Worm (Caenorhabditis elegans) whole organism, L2 larva: Measurements from ENCODE around the gene ppm-1.G.

Source experiments
- C34F6.9 ChIP-seq: fragments of 150-350 bp; optimal IDR thresholded peaks from 2 replicates; lab custom pipeline; 2014; ENCODE audit warnings: missing biosample characterization, missing genetic modification characterization
- F13H6.1 ChIP-seq: sonication (generic microtip); optimal IDR thresholded peaks from 2 replicates; lab custom pipeline; 2016; ENCODE audit warnings: missing genetic modification characterization, missing compliant biosample characterization
- R02D3.7 ChIP-seq: fragments of 150-350 bp; optimal IDR thresholded peaks from 2 replicates; lab custom pipeline; 2014; ENCODE audit warnings: missing biosample characterization, missing genetic modification characterization
- Y55F3AM.14 ChIP-seq: fragments of 200-800 bp; sonication (Bioruptor generic); optimal IDR thresholded peaks from 2 replicates; lab custom pipeline; 2018; ENCODE audit warnings: mild to moderate bottlenecking, missing genetic modification characterization, missing compliant biosample characterization
- alr-1 ChIP-seq: fragments of 150-350 bp; optimal IDR thresholded peaks from 2 replicates; lab custom pipeline; 2014; ENCODE audit warnings: missing biosample characterization, missing genetic modification characterization
- aly-2 ChIP-seq: fragments of 150-350 bp; optimal IDR thresholded peaks from 2 replicates; lab custom pipeline; 2014; ENCODE audit warnings: missing biosample characterization, missing genetic modification characterization
- ceh-16 ChIP-seq: fragments of 150-350 bp; optimal IDR thresholded peaks from 2 replicates; lab custom pipeline; 2014; ENCODE audit warnings: missing biosample characterization, missing genetic modification characterization
- ceh-82 ChIP-seq: fragments of 150-350 bp; optimal IDR thresholded peaks from 2 replicates; lab custom pipeline; 2014; ENCODE audit warnings: missing biosample characterization, missing genetic modification characterization
- crh-2 ChIP-seq: sonication (generic microtip); optimal IDR thresholded peaks from 2 replicates; lab custom pipeline; 2017; ENCODE audit warnings: missing biosample characterization, missing genetic modification characterization
- dmd-4 ChIP-seq: sonication (generic microtip); optimal IDR thresholded peaks from 2 replicates; lab custom pipeline; 2017; ENCODE audit warnings: missing biosample characterization, missing genetic modification characterization
- egl-27 ChIP-seq: sonication (generic microtip); optimal IDR thresholded peaks from 3 replicates; lab custom pipeline; 2017; ENCODE audit warnings: missing biosample characterization, missing genetic modification reagents, missing genetic modification characterization
- elt-1 ChIP-seq: fragments of 150-350 bp; optimal IDR thresholded peaks from 2 replicates; lab custom pipeline; 2014; ENCODE audit warnings: missing biosample characterization, missing genetic modification characterization
- elt-3 ChIP-seq: sonication (generic microtip); optimal IDR thresholded peaks from 2 replicates; lab custom pipeline; 2017; ENCODE audit warnings: missing biosample characterization, missing genetic modification characterization
- fos-1 ChIP-seq: fragments of 150-350 bp; optimal IDR thresholded peaks from 2 replicates; lab custom pipeline; 2014; ENCODE audit warnings: missing biosample characterization, missing genetic modification characterization
- gmeb-1 ChIP-seq: fragments of 150-350 bp; optimal IDR thresholded peaks from 2 replicates; lab custom pipeline; 2014; ENCODE audit warnings: missing biosample characterization, missing genetic modification characterization
- lin-11 ChIP-seq: fragments of 150-350 bp; sonication (generic microtip); optimal IDR thresholded peaks from 2 replicates; lab custom pipeline; 2014; ENCODE audit warnings: missing biosample characterization, missing genetic modification characterization, inconsistent platforms, mixed read lengths
- lin-13 ChIP-seq: fragments of 150-350 bp; optimal IDR thresholded peaks from 2 replicates; lab custom pipeline; 2014; ENCODE audit warnings: missing biosample characterization, missing genetic modification reagents, missing genetic modification characterization
- lsy-2 ChIP-seq, 2 experiments: fragments of 150-350 bp in 1 of 2; sonication (generic microtip) in 1 of 2; optimal IDR thresholded peaks; 2 replicates each; lab custom pipeline; 2014 to 2017; ENCODE audit warnings: missing biosample characterization in 2 of 2, missing genetic modification characterization in 2 of 2
- mab-5 ChIP-seq: fragments of 150-350 bp; optimal IDR thresholded peaks from 2 replicates; lab custom pipeline; 2014; ENCODE audit warnings: missing biosample characterization, missing genetic modification characterization
- mbf-1 ChIP-seq: sonication (generic microtip); optimal IDR thresholded peaks from 2 replicates; lab custom pipeline; 2017; ENCODE audit warnings: missing biosample characterization, missing genetic modification characterization
- mdl-1 ChIP-seq, 2 experiments: fragments of 150-350 bp in 1 of 2; sonication (generic microtip) in 1 of 2; optimal IDR thresholded peaks; 2 replicates each; lab custom pipeline; 2017; ENCODE audit warnings: missing biosample characterization in 2 of 2, missing genetic modification characterization in 2 of 2
- nhr-10 ChIP-seq: sonication (generic microtip); optimal IDR thresholded peaks from 2 replicates; lab custom pipeline; 2017; ENCODE audit warnings: missing biosample characterization, missing genetic modification characterization
- nhr-11 ChIP-seq: fragments of 150-350 bp; optimal IDR thresholded peaks from 2 replicates; lab custom pipeline; 2014; ENCODE audit warnings: missing biosample characterization, missing genetic modification characterization
- nhr-12 ChIP-seq: fragments of 150-350 bp; optimal IDR thresholded peaks from 2 replicates; lab custom pipeline; 2014; ENCODE audit warnings: missing biosample characterization, missing genetic modification characterization
- nhr-129 ChIP-seq: fragments of 150-350 bp; optimal IDR thresholded peaks from 2 replicates; lab custom pipeline; 2014; ENCODE audit warnings: missing biosample characterization, missing genetic modification characterization
- nhr-21 ChIP-seq: fragments of 150-350 bp; optimal IDR thresholded peaks from 2 replicates; lab custom pipeline; 2014; ENCODE audit warnings: missing biosample characterization, missing genetic modification characterization
- nhr-23 ChIP-seq: fragments of 150-350 bp; optimal IDR thresholded peaks from 2 replicates; lab custom pipeline; 2014; ENCODE audit warnings: missing biosample characterization, missing genetic modification reagents, missing genetic modification characterization
- nhr-237 ChIP-seq: fragments of 150-350 bp; optimal IDR thresholded peaks from 2 replicates; lab custom pipeline; 2014; ENCODE audit warnings: missing biosample characterization, missing genetic modification characterization
- nhr-25 ChIP-seq: fragments of 150-350 bp; sonication (generic microtip); optimal IDR thresholded peaks from 3 replicates; lab custom pipeline; 2014; ENCODE audit warnings: missing biosample characterization, missing genetic modification characterization
- nhr-6 ChIP-seq: fragments of 150-350 bp; optimal IDR thresholded peaks from 2 replicates; lab custom pipeline; 2014; ENCODE audit warnings: missing biosample characterization, missing genetic modification characterization
- sem-4 ChIP-seq: fragments of 150-350 bp; optimal IDR thresholded peaks from 2 replicates; lab custom pipeline; 2014; ENCODE audit warnings: missing biosample characterization, missing genetic modification reagents, missing genetic modification characterization
- skn-1 ChIP-seq: sonication (generic microtip); optimal IDR thresholded peaks from 2 replicates; lab custom pipeline; 2017; ENCODE audit warnings: missing biosample characterization, missing genetic modification characterization
- sma-3 ChIP-seq: sonication (generic microtip); optimal IDR thresholded peaks from 2 replicates; lab custom pipeline; 2016; ENCODE audit warnings: missing genetic modification reagents, missing genetic modification characterization, missing compliant biosample characterization
- sma-9 ChIP-seq, 2 experiments: fragments of 150-350 bp in 1 of 2; sonication (generic microtip) in 1 of 2; optimal IDR thresholded peaks; 2 replicates each; lab custom pipeline; 2014 to 2016; ENCODE audit warnings: missing genetic modification characterization in 2 of 2, mild to moderate bottlenecking in 1 of 2, missing biosample characterization in 1 of 2, missing compliant biosample characterization in 1 of 2, missing genetic modification reagents in 1 of 2, moderate library complexity in 1 of 2
- snpc-4 ChIP-seq: fragments of 150-350 bp; optimal IDR thresholded peaks from 2 replicates; lab custom pipeline; 2014; ENCODE audit warnings: missing biosample characterization, missing genetic modification characterization
- unc-55 ChIP-seq: fragments of 150-350 bp; sonication (generic microtip); optimal IDR thresholded peaks from 3 replicates; lab custom pipeline; 2014; ENCODE audit warnings: missing biosample characterization, missing genetic modification reagents, missing genetic modification characterization
- zag-1 ChIP-seq: fragments of 150-350 bp; optimal IDR thresholded peaks from 2 replicates; lab custom pipeline; 2014; ENCODE audit warnings: missing biosample characterization, missing genetic modification characterization
- ztf-1 ChIP-seq: fragments of 200-800 bp; sonication (Bioruptor generic); conservative IDR thresholded peaks from 2 replicates; pipeline ENCODE4 v1.3.6; 2022; ENCODE audit warnings: missing genetic modification characterization, missing compliant biosample characterization
- ztf-11 ChIP-seq: sonication (generic microtip); optimal IDR thresholded peaks from 2 replicates; lab custom pipeline; 2017; ENCODE audit warnings: missing biosample characterization, missing genetic modification characterization
- ztf-4 ChIP-seq: fragments of 150-350 bp; optimal IDR thresholded peaks from 2 replicates; lab custom pipeline; 2014; ENCODE audit warnings: missing biosample characterization, missing genetic modification characterization

ppm-1.G gene

ce11 chrIII:778771-779170 lies 4.7 kb upstream of the ppm-1.G start, which contains the start of gene alh-11:
Gene alh-11 (minus strand): TSS chrIII:778871.
- TF ChIP-seq ztf-4 (tag; lab: Kevin White, UChicago), result no peak
- no peak for TF ChIP-seq nhr-6 (tag; lab: Kevin White, UChicago)
- TF ChIP-seq aly-2 (tag; lab: Kevin White, UChicago), result no peak
- no peak for TF ChIP-seq elt-3 (tag; lab: Kevin White, UChicago)
- TF ChIP-seq ceh-16 (tag; lab: Kevin White, UChicago), result no peak
- TF ChIP-seq nhr-21 (tag; lab: Kevin White, UChicago), result no peak
- TF ChIP-seq R02D3.7 (tag; lab: Kevin White, UChicago), result no peak
- TF ChIP-seq, all 48 proteins: peak for 0

- no peak for TF ChIP-seq lsy-2 (tag; optimal IDR thresholded peaks at IDR 0.05; lab: Kevin White, UChicago)
- TF ChIP-seq elt-3 (tag; lab: Kevin White, UChicago), result no peak
- no peak for TF ChIP-seq ztf-11 (tag; lab: Kevin White, UChicago)
- TF ChIP-seq crh-2, result no peak
- TF ChIP-seq sma-3, result no peak
- no peak for TF ChIP-seq elt-1
These were observed 1.0 kb upstream of the ppm-1.G start for ce11 chrIII:782503-782902.

ce11 chrIII:789604-790003 lies 6.1 kb downstream of the ppm-1.G start:
- TF ChIP-seq mbf-1 (tag; lab: Kevin White, UChicago), result no peak
- no peak for TF ChIP-seq ztf-4 (tag; lab: Kevin White, UChicago)
- peak; percentile 5 for TF ChIP-seq nhr-21 (tag; lab: Kevin White, UChicago)
- no peak for TF ChIP-seq aly-2 (tag; lab: Kevin White, UChicago)
- no peak for TF ChIP-seq alr-1 (tag; lab: Kevin White, UChicago)
- TF ChIP-seq sem-4 (tag; lab: Kevin White, UChicago), result no peak
- no peak for TF ChIP-seq nhr-25
- peak in 1 of 2 experiments; percentile 39 for TF ChIP-seq lsy-2 (tag; optimal IDR thresholded peaks at IDR 0.05; lab: Kevin White, UChicago)
- TF ChIP-seq unc-55, result no peak

ce11 chrIII:790591-790990 lies 7.1 kb downstream of the ppm-1.G start:
- TF ChIP-seq egl-27 (tag; lab: Kevin White, UChicago) (no peak), nhr-25 (no peak), nhr-6 (tag; lab: Kevin White, UChicago) (no peak), nhr-237 (tag; lab: Kevin White, UChicago) (no peak), ceh-82 (tag; lab: Kevin White, UChicago) (no peak), sma-3 (no peak), zag-1 (no peak), ztf-11 (tag; lab: Kevin White, UChicago) (no peak), unc-55 (no peak), nhr-10 (tag; lab: Kevin White, UChicago) (no peak), alr-1 (tag; lab: Kevin White, UChicago) (no peak), nhr-11 (tag; lab: Kevin White, UChicago) (no peak), ceh-16 (tag; lab: Kevin White, UChicago) (no peak), Y55F3AM.14 (GFP tag; lab: Kevin White, UChicago) (no peak), lsy-2 (tag; optimal IDR thresholded peaks at IDR 0.05; lab: Kevin White, UChicago) (no peak), mab-5 (tag; lab: Kevin White, UChicago) (no peak), R02D3.7 (tag; lab: Kevin White, UChicago) (no peak), skn-1 (tag; lab: Kevin White, UChicago) (no peak), lin-11 (no peak), sma-9 (GFP tag; optimal IDR thresholded peaks at IDR 0.05; lab: Kevin White, UChicago) (no peak), sma-9 (tag; optimal IDR thresholded peaks at IDR 0.05; lab: Kevin White, UChicago) (no peak)

ce11 chrIII:793595-793994 lies 10.1 kb downstream of the ppm-1.G start, which contains the start of gene snt-2:
Gene snt-2 (minus strand): TSS chrIII:793733.
- TF ChIP-seq sma-9 (GFP tag; optimal IDR thresholded peaks at IDR 0.05; lab: Kevin White, UChicago) (peak; percentile 40), sma-9 (tag; optimal IDR thresholded peaks at IDR 0.05; lab: Kevin White, UChicago) (no peak), ztf-1 (no peak), nhr-21 (tag; lab: Kevin White, UChicago) (peak; percentile 56), fos-1 (tag; lab: Kevin White, UChicago) (peak; percentile 48), lsy-2 (tag; optimal IDR thresholded peaks at IDR 0.05; lab: Kevin White, UChicago) (peak; percentile 97 to 99), mbf-1 (tag; lab: Kevin White, UChicago) (no peak), egl-27 (tag; lab: Kevin White, UChicago) (no peak), C34F6.9 (tag; lab: Kevin White, UChicago) (peak; percentile 72), sma-3 (peak; percentile 61), crh-2 (peak; percentile 81), mab-5 (tag; lab: Kevin White, UChicago) (peak; percentile 4), aly-2 (tag; lab: Kevin White, UChicago) (no peak), dmd-4 (no peak), mdl-1 (tag; optimal IDR thresholded peaks at IDR 0.05; lab: Kevin White, UChicago) (peak in 1 of 2 experiments; percentile 39), lin-11 (peak; percentile 72), Y55F3AM.14 (GFP tag; lab: Kevin White, UChicago) (peak; percentile 36), nhr-12 (tag; lab: Kevin White, UChicago) (no peak), ztf-4 (tag; lab: Kevin White, UChicago) (no peak), ceh-16 (tag; lab: Kevin White, UChicago) (peak; percentile 21), ztf-11 (tag; lab: Kevin White, UChicago) (no peak), nhr-129 (tag; lab: Kevin White, UChicago) (peak; percentile 71), gmeb-1 (tag; lab: Kevin White, UChicago) (peak; percentile 78), skn-1 (tag; lab: Kevin White, UChicago) (no peak), nhr-237 (tag; lab: Kevin White, UChicago) (no peak), sem-4 (tag; lab: Kevin White, UChicago) (no peak), nhr-25 (peak; percentile 50), nhr-10 (tag; lab: Kevin White, UChicago) (no peak), F13H6.1 (tag; lab: Kevin White, UChicago) (peak; percentile 45), nhr-23 (no peak), snpc-4 (tag; lab: Kevin White, UChicago) (peak; percentile 25), lin-13 (GFP tag; lab: Kevin White, UChicago) (peak; percentile 75), nhr-11 (tag; lab: Kevin White, UChicago) (no peak), ceh-82 (tag; lab: Kevin White, UChicago) (no peak)
